Fruit fly (Drosophila melanogaster) whole organism, embryonic: ENCODE results near the gene hop.
A peak's percentile ranks its signal among the peaks of the same experiment; 100 is the strongest.

Experiments used
- Ada2b ChIP-seq: fragments of 200-800 bp; sonication (Bioruptor generic); IDR thresholded peaks from 2 replicates; pipeline ENCODE4 v1.3.6; 2022; ENCODE audit warnings: missing biosample characterization, missing genetic modification characterization
- B-H2 ChIP-seq: fragments of 200-800 bp; sonication (Bioruptor generic); optimal IDR thresholded peaks from 2 replicates; lab custom pipeline; 2018; ENCODE audit warnings: missing biosample characterization, mild to moderate bottlenecking, missing genetic modification characterization
- CG11247 ChIP-seq: fragments of 200-800 bp; sonication (Bioruptor generic); IDR thresholded peaks from 2 replicates; pipeline ENCODE4 v1.3.6; 2022; ENCODE audit warnings: missing biosample characterization, missing genetic modification characterization
- CG12299 ChIP-seq: fragments of 200-800 bp; sonication (Bioruptor generic); optimal IDR thresholded peaks from 2 replicates; lab custom pipeline; 2018; ENCODE audit warnings: missing biosample characterization, mild to moderate bottlenecking, missing genetic modification characterization
- CG14710 ChIP-seq: fragments of 200-800 bp; sonication (Bioruptor generic); optimal IDR thresholded peaks from 3 replicates; lab custom pipeline; 2019; ENCODE audit warnings: missing biosample characterization, mild to moderate bottlenecking, missing genetic modification characterization, moderate library complexity
- CG14860 ChIP-seq: fragments of 200-800 bp; sonication (Bioruptor generic); IDR thresholded peaks from 3 replicates; pipeline ENCODE4 v1.3.6; 2022; ENCODE audit warnings: missing biosample characterization, missing genetic modification characterization; ENCODE audit not compliant: partially characterized antibody
- CG17385 ChIP-seq: fragments of 200-800 bp; sonication (Bioruptor generic); optimal IDR thresholded peaks from 3 replicates; lab custom pipeline; 2018; ENCODE audit warnings: missing biosample characterization, mild to moderate bottlenecking, missing genetic modification characterization
- CG2202 ChIP-seq: fragments of 200-800 bp; sonication (Bioruptor generic); optimal IDR thresholded peaks from 2 replicates; lab custom pipeline; 2018; ENCODE audit warnings: missing biosample characterization, mild to moderate bottlenecking, missing genetic modification characterization
- CG30431 ChIP-seq: fragments of 200-800 bp; sonication (Bioruptor generic); optimal IDR thresholded peaks from 2 replicates; lab custom pipeline; 2017; ENCODE audit warnings: missing biosample characterization, missing genetic modification characterization
- CG33213 ChIP-seq: fragments of 200-800 bp; sonication (Bioruptor generic); optimal IDR thresholded peaks from 3 replicates; lab custom pipeline; 2016; ENCODE audit warnings: missing biosample characterization, missing genetic modification characterization
- CG3407 ChIP-seq: fragments of 200-800 bp; sonication (Bioruptor generic); optimal IDR thresholded peaks from 2 replicates; lab custom pipeline; 2018; ENCODE audit warnings: missing biosample characterization, mild to moderate bottlenecking, missing genetic modification characterization
- CG3838 ChIP-seq: fragments of 200-800 bp; sonication (Bioruptor generic); optimal IDR thresholded peaks from 3 replicates; lab custom pipeline; 2016; ENCODE audit warnings: missing biosample characterization, missing genetic modification characterization
- CG42726 ChIP-seq: fragments of 200-800 bp; sonication (Bioruptor generic); IDR thresholded peaks from 2 replicates; pipeline ENCODE4 v1.3.6; 2022; ENCODE audit warnings: missing biosample characterization, missing genetic modification characterization; ENCODE audit not compliant: partially characterized antibody
- CG5245 ChIP-seq: fragments of 200-800 bp; sonication (Bioruptor generic); optimal IDR thresholded peaks from 3 replicates; lab custom pipeline; 2016; ENCODE audit warnings: missing biosample characterization, missing genetic modification characterization
- CG6175 ChIP-seq: fragments of 200-800 bp; sonication (Bioruptor generic); IDR thresholded peaks from 3 replicates; pipeline ENCODE4 v1.3.6; 2022; ENCODE audit warnings: missing biosample characterization, missing genetic modification characterization
- CG6813 ChIP-seq: fragments of 200-800 bp; sonication (Bioruptor generic); optimal IDR thresholded peaks from 2 replicates; lab custom pipeline; 2017; ENCODE audit warnings: missing biosample characterization, missing genetic modification characterization, mild to moderate bottlenecking, moderate library complexity, missing genetic modification reagents
- CG7556 ChIP-seq: fragments of 200-800 bp; sonication (Bioruptor generic); optimal IDR thresholded peaks from 2 replicates; lab custom pipeline; 2017; ENCODE audit warnings: missing biosample characterization, mild to moderate bottlenecking, missing genetic modification characterization
- CHES-1-like ChIP-seq: fragments of 200-800 bp; sonication (Bioruptor generic); optimal IDR thresholded peaks from 2 replicates; lab custom pipeline; 2016; ENCODE audit warnings: missing biosample characterization, missing genetic modification characterization
- Deaf1 ChIP-seq: fragments of 200-800 bp; optimal IDR thresholded peaks from 3 replicates; lab custom pipeline; 2019; ENCODE audit warnings: missing biosample characterization, mild to moderate bottlenecking, missing genetic modification characterization, moderate library complexity
- Dfd ChIP-seq, 2 experiments: fragments of >200 bp; optimal IDR thresholded peaks; 2 replicates each; lab custom pipeline; 2017; ENCODE audit warnings: missing biosample characterization in 2 of 2, missing genetic modification characterization in 2 of 2
- Ets65A ChIP-seq: fragments of 200-800 bp; sonication (Bioruptor generic); peaks from one replicate; lab custom pipeline; 2016; ENCODE audit warnings: missing biosample characterization, missing genetic modification characterization
- Gsc ChIP-seq: fragments of 200-800 bp; sonication (Bioruptor generic); IDR thresholded peaks from 2 replicates; pipeline ENCODE4 v1.3.6; 2022; ENCODE audit warnings: missing biosample characterization, missing genetic modification characterization
- HHEX ChIP-seq: fragments of 200-800 bp; sonication (Bioruptor generic); optimal IDR thresholded peaks from 3 replicates; lab custom pipeline; 2017; ENCODE audit warnings: missing biosample characterization, mild to moderate bottlenecking, missing genetic modification characterization, missing genetic modification reagents
- HLH4C ChIP-seq: fragments of 200-800 bp; sonication (Bioruptor generic); IDR thresholded peaks from 3 replicates; pipeline ENCODE4 v1.3.6; 2022; ENCODE audit warnings: missing biosample characterization, missing genetic modification characterization; ENCODE audit not compliant: partially characterized antibody
- HLHmδ ChIP-seq: fragments of 200-800 bp; sonication (Bioruptor generic); optimal IDR thresholded peaks from 2 replicates; lab custom pipeline; 2018; ENCODE audit warnings: missing biosample characterization, mild to moderate bottlenecking, missing genetic modification characterization, moderate library complexity
- Hr3 ChIP-seq: fragments of 200-800 bp; sonication (Bioruptor generic); optimal IDR thresholded peaks from 3 replicates; lab custom pipeline; 2016; ENCODE audit warnings: missing biosample characterization, missing genetic modification characterization
- Hr51 ChIP-seq, 2 experiments: fragments of 200-800 bp; sonication (Bioruptor generic); optimal IDR thresholded peaks; 2 replicates in 1 of 2; 3 replicates in 1 of 2; lab custom pipeline; 2016 to 2018; ENCODE audit warnings: missing biosample characterization in 2 of 2, missing genetic modification characterization in 2 of 2, mild to moderate bottlenecking in 1 of 2, moderate library complexity in 1 of 2
- Hsf ChIP-seq: fragments of 200-800 bp; sonication (Bioruptor generic); optimal IDR thresholded peaks from 3 replicates; lab custom pipeline; 2016; ENCODE audit warnings: missing biosample characterization, missing genetic modification characterization
- NC2β ChIP-seq: fragments of 200-800 bp; sonication (Bioruptor generic); optimal IDR thresholded peaks from 2 replicates; lab custom pipeline; 2016; ENCODE audit warnings: missing biosample characterization, missing genetic modification characterization
- NFAT ChIP-seq: fragments of 200-800 bp; sonication (Bioruptor generic); IDR thresholded peaks from 2 replicates; pipeline ENCODE4 v1.3.6; 2022; ENCODE audit warnings: missing biosample characterization, missing genetic modification characterization
- Nf-YB ChIP-seq: fragments of 200-800 bp; sonication (Bioruptor generic); optimal IDR thresholded peaks from 3 replicates; lab custom pipeline; 2019; ENCODE audit warnings: missing biosample characterization, mild to moderate bottlenecking, missing genetic modification characterization, moderate library complexity
- YL-1 ChIP-seq: fragments of 200-800 bp; sonication (Bioruptor generic); optimal IDR thresholded peaks from 3 replicates; lab custom pipeline; 2017; ENCODE audit warnings: missing biosample characterization, mild to moderate bottlenecking, missing genetic modification characterization
- abd-A ChIP-seq: fragments of 200-800 bp; sonication (Bioruptor generic); optimal IDR thresholded peaks from 3 replicates; lab custom pipeline; 2019; ENCODE audit warnings: missing biosample characterization, mild to moderate bottlenecking, missing genetic modification characterization, moderate library complexity
- al ChIP-seq: fragments of 200-800 bp; sonication (Bioruptor generic); IDR thresholded peaks from 2 replicates; pipeline ENCODE4 v1.3.6; 2022; ENCODE audit warnings: missing biosample characterization, missing genetic modification characterization
- amos ChIP-seq: fragments of 200-800 bp; sonication (Bioruptor generic); IDR thresholded peaks from 2 replicates; pipeline ENCODE4 v1.3.6; 2022; ENCODE audit warnings: missing biosample characterization, missing genetic modification characterization; ENCODE audit not compliant: partially characterized antibody
- aop ChIP-seq: fragments of 200-800 bp; sonication (Bioruptor generic); IDR thresholded peaks from 2 replicates; pipeline ENCODE4 v1.3.6; 2022; ENCODE audit warnings: missing biosample characterization, missing genetic modification characterization
- chm ChIP-seq: fragments of 200-800 bp; sonication (Bioruptor generic); IDR thresholded peaks from 2 replicates; pipeline ENCODE4 v1.3.6; 2022; ENCODE audit warnings: missing biosample characterization, missing genetic modification characterization
- gem ChIP-seq: fragments of 200-800 bp; sonication (Bioruptor generic); optimal IDR thresholded peaks from 2 replicates; lab custom pipeline; 2019; ENCODE audit warnings: missing biosample characterization, mild to moderate bottlenecking, missing genetic modification characterization, moderate library complexity
- grn ChIP-seq: fragments of 200-800 bp; sonication (Bioruptor generic); optimal IDR thresholded peaks from 3 replicates; lab custom pipeline; 2017; ENCODE audit warnings: missing biosample characterization, missing genetic modification characterization
- hb ChIP-seq: fragments of 200-800 bp; sonication (Bioruptor generic); IDR thresholded peaks from 3 replicates; pipeline ENCODE4 v1.3.6; 2022; ENCODE audit warnings: missing biosample characterization, missing genetic modification characterization; ENCODE audit not compliant: partially characterized antibody
- her ChIP-seq: fragments of 200-800 bp; sonication (Bioruptor generic); optimal IDR thresholded peaks from 2 replicates; lab custom pipeline; 2016; ENCODE audit warnings: missing biosample characterization, missing genetic modification characterization
- mirr ChIP-seq: fragments of 200-800 bp; sonication (Bioruptor generic); optimal IDR thresholded peaks from 3 replicates; lab custom pipeline; 2018; ENCODE audit warnings: missing biosample characterization, mild to moderate bottlenecking, missing genetic modification characterization
- onecut ChIP-seq: fragments of 200-800 bp; sonication (Bioruptor generic); IDR thresholded peaks from 2 replicates; pipeline ENCODE4 v1.3.6; 2022; ENCODE audit warnings: missing biosample characterization, missing genetic modification characterization
- phol ChIP-seq: fragments of 200-800 bp; sonication (Bioruptor generic); optimal IDR thresholded peaks from 3 replicates; lab custom pipeline; 2018; ENCODE audit warnings: missing biosample characterization, mild to moderate bottlenecking, missing genetic modification characterization, moderate library complexity
- psq ChIP-seq: fragments of 200-800 bp; sonication (Bioruptor generic); optimal IDR thresholded peaks from 2 replicates; lab custom pipeline; 2017; ENCODE audit warnings: missing biosample characterization, missing genetic modification characterization
- slou ChIP-seq: fragments of 200-800 bp; sonication (Bioruptor generic); optimal IDR thresholded peaks from 3 replicates; lab custom pipeline; 2016; ENCODE audit warnings: missing biosample characterization, missing genetic modification characterization
- tgo ChIP-seq: fragments of 200-800 bp; sonication (Bioruptor generic); IDR thresholded peaks from 3 replicates; pipeline ENCODE4 v1.3.6; 2022; ENCODE audit warnings: missing biosample characterization, missing genetic modification characterization
- unpg ChIP-seq: fragments of 200-800 bp; sonication (Bioruptor generic); optimal IDR thresholded peaks from 3 replicates; lab custom pipeline; 2018; ENCODE audit warnings: missing biosample characterization, mild to moderate bottlenecking, missing genetic modification characterization, moderate library complexity
- usp ChIP-seq: fragments of >200 bp; optimal IDR thresholded peaks from 2 replicates; lab custom pipeline; 2017; ENCODE audit warnings: missing biosample characterization, missing genetic modification characterization

The hop gene

DNA sequence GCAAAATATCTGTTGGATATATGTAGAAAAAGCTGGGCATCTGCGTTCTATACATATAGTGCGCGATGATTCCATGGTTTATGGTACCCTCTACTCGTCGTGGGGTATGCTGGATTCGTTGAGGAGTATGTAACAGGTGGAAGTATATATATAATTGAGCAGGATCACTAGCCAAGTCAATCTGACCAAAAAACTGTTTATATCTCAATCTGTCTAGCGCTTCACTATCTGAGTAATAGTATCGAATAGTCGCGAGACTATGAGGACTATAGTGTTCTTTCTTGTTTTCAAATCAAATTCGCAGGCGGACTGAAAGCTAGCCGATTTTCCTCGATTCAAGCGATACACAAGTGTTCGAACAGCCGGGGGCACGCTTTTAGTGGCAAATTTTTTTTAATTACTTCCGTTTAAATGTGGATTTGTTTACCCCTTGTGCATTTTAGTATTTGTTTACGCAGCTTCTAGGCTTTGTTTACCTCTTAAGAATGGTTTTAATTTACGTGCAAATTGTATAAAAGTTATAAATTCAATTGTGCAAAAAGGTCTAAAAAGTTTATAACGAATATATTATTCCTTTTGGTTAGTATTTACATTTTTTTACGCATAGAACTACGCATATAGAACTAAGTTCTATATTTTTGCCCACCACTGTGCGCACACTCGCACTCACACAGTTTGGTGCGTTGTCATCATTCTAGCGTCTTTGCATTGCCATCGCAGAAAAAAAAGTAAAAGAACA lies 22.9 kb upstream of the hop start (continued):
- TF ChIP-seq phol (tag; lab: Kevin White, UChicago) (peak; percentile 74), CG6175 (GFP tag; lab: Robert Waterston, UW) (peak; percentile 82), Ets65A (peak; percentile 97), mirr (GFP tag; lab: Kevin White, UChicago) (peak; percentile 18), HLH4C (no peak), unpg (GFP tag; lab: Kevin White, UChicago) (peak; percentile 75), CG14860 (GFP tag; lab: Robert Waterston, UW) (no peak), HHEX (GFP tag; lab: Kevin White, UChicago) (peak; percentile 71), hb (GFP tag; lab: Robert Waterston, UW) (no peak), Gsc (GFP tag; lab: Robert Waterston, UW) (peak; percentile 67), NFAT (GFP tag; lab: Robert Waterston, UW) (peak; percentile 86), Hsf (GFP tag; lab: Kevin White, UChicago) (peak; percentile 74), psq (GFP tag; lab: Kevin White, UChicago) (no peak), her (GFP tag; lab: Kevin White, UChicago) (peak; percentile 77), CG11247 (GFP tag; lab: Robert Waterston, UW) (peak; percentile 84), aop (GFP tag; lab: Robert Waterston, UW) (0 out of 2 replicates have a peak, but pooled peaks have one; percentile 22), CG30431 (peak; percentile 79), NC2β (GFP tag; lab: Kevin White, UChicago) (peak; percentile 72), gem (tag; lab: Kevin White, UChicago) (peak; percentile 84), Hr51 (GFP tag; optimal IDR thresholded peaks at IDR 0.05; lab: Kevin White, UChicago) (peak; percentile 72 to 76), CG33213 (GFP tag; lab: Kevin White, UChicago) (peak; percentile 56), CHES-1-like (GFP tag; lab: Kevin White, UChicago) (peak; percentile 81), CG42726 (GFP tag; lab: Robert Waterston, UW) (no peak), slou (GFP tag; lab: Kevin White, UChicago) (peak; percentile 63), CG3838 (peak; percentile 60), CG3407 (GFP tag; lab: Kevin White, UChicago) (peak; percentile 22), al (GFP tag; lab: Robert Waterston, UW) (peak; percentile 85), Deaf1 (tag; lab: Kevin White, UChicago) (peak; percentile 47), onecut (GFP tag; lab: Robert Waterston, UW) (peak; percentile 62), Nf-YB (GFP tag; lab: Kevin White, UChicago) (peak; percentile 34), tgo (peak; percentile 86), Dfd (GFP tag; optimal IDR thresholded peaks at IDR 0.05; lab: Kevin White, UChicago) (no peak), Hr3 (GFP tag; lab: Kevin White, UChicago) (peak; percentile 60), HLHmδ (GFP tag; lab: Kevin White, UChicago) (no peak), abd-A (tag; lab: Kevin White, UChicago) (no peak), CG17385 (peak; percentile 51), CG6813 (GFP tag; lab: Kevin White, UChicago) (peak; percentile 54), amos (GFP tag; lab: Robert Waterston, UW) (no peak), CG12299 (tag; lab: Kevin White, UChicago) (no peak), CG2202 (tag; lab: Kevin White, UChicago) (no peak), usp (GFP tag; lab: Kevin White, UChicago) (no peak), B-H2 (GFP tag; lab: Kevin White, UChicago) (no peak), CG7556 (peak; percentile 74), grn (GFP tag; lab: Kevin White, UChicago) (no peak), Ada2b (GFP tag; lab: Robert Waterston, UW) (peak; percentile 91), CG5245 (GFP tag; lab: Kevin White, UChicago) (peak; percentile 67), YL-1 (GFP tag; lab: Kevin White, UChicago) (no peak), chm (GFP tag; lab: Robert Waterston, UW) (peak; percentile 73; the same call in 1 of the 2 replicates), CG14710 (tag; lab: Kevin White, UChicago) (peak; percentile 53)
